Fruit fly (Drosophila melanogaster) whole organism, embryonic: ENCODE measurements around the gene lectin-37Db.

Experiments
- Atf-2 ChIP-seq: fragments of 200-800 bp; sonication (Bioruptor generic); optimal IDR thresholded peaks from 2 replicates; lab custom pipeline; 2016; ENCODE audit warnings: missing biosample characterization, missing genetic modification characterization
- CG11456 ChIP-seq: fragments of 200-800 bp; sonication (Bioruptor generic); IDR thresholded peaks from 3 replicates; pipeline ENCODE4 v1.3.6; 2022; ENCODE audit warnings: missing biosample characterization, missing genetic modification characterization
- CG11504 ChIP-seq: fragments of 200-800 bp; sonication (Bioruptor generic); optimal IDR thresholded peaks from 3 replicates; lab custom pipeline; 2019; ENCODE audit warnings: missing biosample characterization, mild to moderate bottlenecking, missing genetic modification characterization, moderate library complexity
- CG11695 ChIP-seq: fragments of 200-800 bp; sonication (Bioruptor generic); IDR thresholded peaks from 3 replicates; pipeline ENCODE4 v1.3.6; 2022; ENCODE audit warnings: missing biosample characterization, missing genetic modification characterization
- CG14860 ChIP-seq: fragments of 200-800 bp; sonication (Bioruptor generic); IDR thresholded peaks from 3 replicates; pipeline ENCODE4 v1.3.6; 2022; ENCODE audit warnings: missing biosample characterization, missing genetic modification characterization; ENCODE audit not compliant: partially characterized antibody
- CG15479 ChIP-seq: fragments of 200-800 bp; sonication (Bioruptor generic); optimal IDR thresholded peaks from 3 replicates; lab custom pipeline; 2019; ENCODE audit warnings: missing biosample characterization, mild to moderate bottlenecking, missing genetic modification characterization, moderate library complexity
- CG15696 ChIP-seq: fragments of 200-800 bp; sonication (Bioruptor generic); optimal IDR thresholded peaks from 2 replicates; lab custom pipeline; 2019; ENCODE audit warnings: missing biosample characterization, mild to moderate bottlenecking, missing genetic modification characterization, moderate library complexity
- CG17612 ChIP-seq: fragments of 200-800 bp; sonication (Bioruptor generic); IDR thresholded peaks from 2 replicates; pipeline ENCODE4 v1.3.6; 2022; ENCODE audit warnings: missing biosample characterization, missing genetic modification characterization
- CG1792 ChIP-seq: fragments of 200-800 bp; sonication (Bioruptor generic); optimal IDR thresholded peaks from 2 replicates; lab custom pipeline; 2016; ENCODE audit warnings: missing biosample characterization, missing genetic modification characterization
- CG18262 ChIP-seq: fragments of 200-800 bp; optimal IDR thresholded peaks from 3 replicates; lab custom pipeline; 2019; ENCODE audit warnings: missing biosample characterization, mild to moderate bottlenecking, missing genetic modification characterization, moderate library complexity
- CG30403 ChIP-seq: fragments of 200-800 bp; sonication (Bioruptor generic); optimal IDR thresholded peaks from 3 replicates; lab custom pipeline; 2016; ENCODE audit warnings: missing biosample characterization, missing genetic modification characterization
- CG32772 ChIP-seq: fragments of 200-800 bp; sonication (Bioruptor generic); IDR thresholded peaks from 2 replicates; pipeline ENCODE4 v1.3.6; 2022; ENCODE audit warnings: missing biosample characterization, missing genetic modification characterization
- CG3726 ChIP-seq: fragments of 200-800 bp; sonication (Bioruptor generic); IDR thresholded peaks from 3 replicates; pipeline ENCODE4, ENCODE4 v1.3.6; 2022; ENCODE audit warnings: missing biosample characterization, missing genetic modification characterization
- CG4730 ChIP-seq: fragments of 200-800 bp; sonication (Bioruptor generic); IDR thresholded peaks from 2 replicates; pipeline ENCODE4 v1.3.6; 2022; ENCODE audit warnings: missing biosample characterization, missing genetic modification characterization
- CG8944 ChIP-seq: fragments of 200-800 bp; sonication (Bioruptor generic); optimal IDR thresholded peaks from 3 replicates; lab custom pipeline; 2016; ENCODE audit warnings: missing biosample characterization, missing genetic modification characterization
- CG9797 ChIP-seq: fragments of 200-800 bp; sonication (Bioruptor generic); optimal IDR thresholded peaks from 3 replicates; lab custom pipeline; 2018; ENCODE audit warnings: missing biosample characterization, mild to moderate bottlenecking, missing genetic modification characterization
- Dbx ChIP-seq: fragments of 200-800 bp; sonication (Bioruptor generic); IDR thresholded peaks from 3 replicates; pipeline ENCODE4 v1.3.6; 2022; ENCODE audit warnings: missing biosample characterization, missing genetic modification characterization
- Dip3 ChIP-seq: fragments of 200-800 bp; sonication (Bioruptor generic); optimal IDR thresholded peaks from 3 replicates; lab custom pipeline; 2016; ENCODE audit warnings: missing biosample characterization, missing genetic modification characterization
- Doc2 ChIP-seq: fragments of 200-800 bp; sonication (Bioruptor generic); IDR thresholded peaks from 2 replicates; pipeline ENCODE4 v1.3.6; 2022; ENCODE audit warnings: missing biosample characterization, missing genetic modification characterization
- E2f2 ChIP-seq: fragments of 200-800 bp; sonication (Bioruptor generic); IDR thresholded peaks from 2 replicates; pipeline ENCODE4 v1.3.6; 2022; ENCODE audit warnings: missing biosample characterization, missing genetic modification characterization
- ERR ChIP-seq: fragments of 200-800 bp; sonication (Bioruptor generic); optimal IDR thresholded peaks from 2 replicates; lab custom pipeline; 2016; ENCODE audit warnings: missing biosample characterization, missing genetic modification characterization
- GATAe ChIP-seq: fragments of 200-800 bp; sonication (Bioruptor generic); conservative IDR thresholded peaks from 2 replicates; pipeline ENCODE4 v1.3.6; 2022; ENCODE audit warnings: missing biosample characterization, missing genetic modification characterization
- MESR4 ChIP-seq: fragments of 200-800 bp; sonication (Bioruptor generic); optimal IDR thresholded peaks from 2 replicates; lab custom pipeline; 2018; ENCODE audit warnings: missing biosample characterization, mild to moderate bottlenecking, missing genetic modification characterization, moderate library complexity
- Med ChIP-seq: fragments of 200-800 bp; sonication (Bioruptor generic); peaks from one replicate; lab custom pipeline; 2016; ENCODE audit warnings: missing biosample characterization, missing genetic modification characterization, mild to moderate bottlenecking, inconsistent platforms, moderate library complexity
- Mrtf ChIP-seq: fragments of 200-800 bp; sonication (Bioruptor generic); IDR thresholded peaks from 3 replicates; pipeline ENCODE4 v1.3.6; 2022; ENCODE audit warnings: missing biosample characterization, missing genetic modification characterization
- Oaz ChIP-seq: fragments of 200-800 bp; sonication (Bioruptor generic); IDR thresholded peaks from 2 replicates; pipeline ENCODE4 v1.3.6; 2022; ENCODE audit warnings: missing biosample characterization, missing genetic modification characterization
- Side ChIP-seq: fragments of 200-800 bp; sonication (Bioruptor generic); optimal IDR thresholded peaks from 2 replicates; lab custom pipeline; 2016; ENCODE audit warnings: missing biosample characterization, missing genetic modification characterization
- Six4 ChIP-seq: fragments of 200-800 bp; sonication (Bioruptor generic); optimal IDR thresholded peaks from 2 replicates; lab custom pipeline; 2016; ENCODE audit warnings: missing biosample characterization, missing genetic modification characterization
- Ssrp ChIP-seq: fragments of 200-800 bp; sonication (Bioruptor generic); optimal IDR thresholded peaks from 2 replicates; lab custom pipeline; 2018; ENCODE audit warnings: missing biosample characterization, mild to moderate bottlenecking, missing genetic modification characterization, moderate library complexity
- Tbp ChIP-seq: fragments of >200 bp; optimal IDR thresholded peaks from 2 replicates; lab custom pipeline; 2018; ENCODE audit warnings: missing biosample characterization, missing genetic modification characterization
- YL-1 ChIP-seq: fragments of 200-800 bp; sonication (Bioruptor generic); optimal IDR thresholded peaks from 3 replicates; lab custom pipeline; 2017; ENCODE audit warnings: missing biosample characterization, mild to moderate bottlenecking, missing genetic modification characterization
- bsh ChIP-seq, 2 experiments: fragments of 200-800 bp; sonication (Bioruptor generic); optimal IDR thresholded peaks; 2 replicates each; lab custom pipeline; 2017 to 2018; ENCODE audit warnings: mild to moderate bottlenecking in 2 of 2, missing biosample characterization in 2 of 2, missing genetic modification characterization in 2 of 2, moderate library complexity in 1 of 2
- chn ChIP-seq: fragments of 200-800 bp; sonication (Bioruptor generic); optimal IDR thresholded peaks from 2 replicates; lab custom pipeline; 2016; ENCODE audit warnings: missing biosample characterization, missing genetic modification characterization
- dimm ChIP-seq: fragments of 200-800 bp; sonication (Bioruptor generic); IDR thresholded peaks from 2 replicates; pipeline ENCODE4 v1.3.6; 2022; ENCODE audit warnings: missing biosample characterization, missing genetic modification characterization
- dm ChIP-seq: fragments of 200-800 bp; sonication (Bioruptor generic); optimal IDR thresholded peaks from 3 replicates; lab custom pipeline; 2016; ENCODE audit warnings: missing biosample characterization, missing genetic modification characterization
- dmrt11E ChIP-seq: fragments of 200-800 bp; sonication (Bioruptor generic); optimal IDR thresholded peaks from 3 replicates; lab custom pipeline; 2018; ENCODE audit warnings: missing biosample characterization, mild to moderate bottlenecking, missing genetic modification characterization, moderate library complexity
- eve ChIP-seq, 2 experiments: fragments of >200 bp; optimal IDR thresholded peaks; 2 replicates each; lab custom pipeline; 2017; ENCODE audit warnings: missing biosample characterization in 2 of 2, missing genetic modification characterization in 2 of 2
- fd3F ChIP-seq: fragments of 200-800 bp; sonication (Bioruptor generic); optimal IDR thresholded peaks from 2 replicates; lab custom pipeline; 2018; ENCODE audit warnings: missing biosample characterization, mild to moderate bottlenecking, missing genetic modification characterization, moderate library complexity
- fru ChIP-seq: fragments of >200 bp; optimal IDR thresholded peaks from 2 replicates; lab custom pipeline; 2017
- ken ChIP-seq: fragments of 200-800 bp; sonication (Bioruptor generic); IDR thresholded peaks from 3 replicates; pipeline ENCODE4 v1.3.6; 2022; ENCODE audit warnings: missing biosample characterization, missing genetic modification characterization
- mld ChIP-seq: fragments of 200-800 bp; sonication (Bioruptor generic); IDR thresholded peaks from 3 replicates; pipeline ENCODE4 v1.3.6; 2022; ENCODE audit warnings: missing biosample characterization, missing genetic modification characterization; ENCODE audit not compliant: partially characterized antibody
- nau ChIP-seq: fragments of 200-800 bp; sonication (Bioruptor generic); optimal IDR thresholded peaks from 3 replicates; lab custom pipeline; 2017; ENCODE audit warnings: missing biosample characterization, mild to moderate bottlenecking, missing genetic modification characterization, missing genetic modification reagents
- nmo ChIP-seq: fragments of 200-800 bp; sonication (Bioruptor generic); optimal IDR thresholded peaks from 2 replicates; lab custom pipeline; 2018; ENCODE audit warnings: missing biosample characterization, mild to moderate bottlenecking, missing genetic modification characterization, moderate library complexity
- onecut ChIP-seq: fragments of 200-800 bp; sonication (Bioruptor generic); IDR thresholded peaks from 2 replicates; pipeline ENCODE4 v1.3.6; 2022; ENCODE audit warnings: missing biosample characterization, missing genetic modification characterization
- prd ChIP-seq, 3 experiments: fragments of >200 bp in 2 of 3; fragments of 200-800 bp in 1 of 3; sonication (Bioruptor generic) in 1 of 3; optimal IDR thresholded peaks in 2 of 3; IDR thresholded peaks in 1 of 3; 2 replicates in 2 of 3; 3 replicates in 1 of 3; pipeline versions ENCODE4 v1.3.6 to Lab custom; 2017 to 2022; ENCODE audit warnings: missing biosample characterization in 1 of 3, missing genetic modification characterization in 1 of 3
- psq ChIP-seq: fragments of 200-800 bp; sonication (Bioruptor generic); optimal IDR thresholded peaks from 2 replicates; lab custom pipeline; 2017; ENCODE audit warnings: missing biosample characterization, missing genetic modification characterization
- run ChIP-seq: fragments of 200-800 bp; sonication (Bioruptor generic); optimal IDR thresholded peaks from 3 replicates; lab custom pipeline; 2018; ENCODE audit warnings: missing biosample characterization, mild to moderate bottlenecking, missing genetic modification characterization
- sna ChIP-seq: fragments of 200-800 bp; sonication (Bioruptor generic); IDR thresholded peaks from 2 replicates; pipeline ENCODE4 v1.3.6; 2022; ENCODE audit warnings: missing biosample characterization, missing genetic modification characterization; ENCODE audit not compliant: partially characterized antibody
- sob ChIP-seq: fragments of 200-800 bp; sonication (Bioruptor generic); IDR thresholded peaks from 2 replicates; pipeline ENCODE4 v1.3.6; 2022; ENCODE audit warnings: missing biosample characterization, missing genetic modification characterization
- stc ChIP-seq: fragments of 200-800 bp; sonication (Bioruptor generic); IDR thresholded peaks from 2 replicates; pipeline ENCODE4 v1.3.6; 2022; ENCODE audit warnings: missing biosample characterization, missing genetic modification characterization
- sug ChIP-seq: fragments of 200-800 bp; optimal IDR thresholded peaks from 2 replicates; lab custom pipeline; 2019; ENCODE audit warnings: missing biosample characterization, mild to moderate bottlenecking, missing genetic modification characterization, moderate library complexity
- zen2 ChIP-seq: fragments of 200-800 bp; sonication (Bioruptor generic); IDR thresholded peaks from 3 replicates; pipeline ENCODE4 v1.3.6; 2022; ENCODE audit warnings: missing biosample characterization, missing genetic modification characterization; ENCODE audit not compliant: partially characterized antibody

Gene lectin-37Db

dm6 chr2L:19434260-19434659 is 15.4 kb downstream of the lectin-37Db start (continued):
- TF ChIP-seq dm (GFP tag; lab: Kevin White, UChicago) (no peak), sna (GFP tag; lab: Robert Waterston, UW) (no peak), GATAe (GFP tag; lab: Robert Waterston, UW) (no peak), Six4 (GFP tag; lab: Kevin White, UChicago) (no peak), ken (GFP tag; lab: Robert Waterston, UW) (no peak), fd3F (no peak), CG15479 (GFP tag; lab: Kevin White, UChicago) (peak; percentile 14), Doc2 (GFP tag; lab: Robert Waterston, UW) (no peak), Side (GFP tag; lab: Kevin White, UChicago) (no peak), run (no peak), E2f2 (GFP tag; lab: Robert Waterston, UW) (no peak), sob (GFP tag; lab: Robert Waterston, UW) (no peak), Atf-2 (GFP tag; lab: Kevin White, UChicago) (no peak), Ssrp (tag; lab: Kevin White, UChicago) (no peak), Dip3 (no peak), CG9797 (GFP tag; lab: Kevin White, UChicago) (no peak), CG11456 (GFP tag; lab: Robert Waterston, UW) (no peak), Dbx (GFP tag; lab: Robert Waterston, UW) (no peak), CG11695 (peak; percentile 36; the same call in 1 of the 3 replicates), CG32772 (GFP tag; lab: Robert Waterston, UW) (no peak), CG14860 (GFP tag; lab: Robert Waterston, UW) (no peak), dimm (no peak), sug (peak; percentile 30), Tbp (GFP tag; lab: Kevin White, UChicago) (no peak), Mrtf (GFP tag; lab: Robert Waterston, UW) (no peak), Oaz (GFP tag; lab: Robert Waterston, UW) (no peak), eve (GFP tag; optimal IDR thresholded peaks at IDR 0.05; lab: Kevin White, UChicago) (no peak), chn (GFP tag; lab: Kevin White, UChicago) (no peak), CG1792 (GFP tag; lab: Kevin White, UChicago) (peak; percentile 37), bsh (GFP tag; optimal IDR thresholded peaks at IDR 0.05; lab: Kevin White, UChicago) (peak in 1 of 2 experiments; percentile 61), CG8944 (GFP tag; lab: Kevin White, UChicago) (no peak), CG4730 (GFP tag; lab: Robert Waterston, UW) (no peak), zen2 (GFP tag; lab: Robert Waterston, UW) (no peak), nmo (GFP tag; lab: Kevin White, UChicago) (no peak), YL-1 (GFP tag; lab: Kevin White, UChicago) (no peak), CG15696 (tag; lab: Kevin White, UChicago) (peak; percentile 88), CG17612 (no peak), mld (GFP tag; lab: Robert Waterston, UW) (no peak), CG30403 (GFP tag; lab: Kevin White, UChicago) (no peak), nau (no peak), ERR (no peak), CG18262 (peak; percentile 67), MESR4 (GFP tag; lab: Kevin White, UChicago) (no peak), onecut (peak; percentile 51; the same call in 1 of the 2 replicates), stc (GFP tag; lab: Robert Waterston, UW) (no peak; the same call in 1 of the 2 replicates), prd (optimal IDR thresholded peaks at IDR 0.05; lab: Kevin White, UChicago) (no peak), prd (GFP tag; IDR thresholded peaks at IDR 0.05; lab: Robert Waterston, UW) (no peak), fru (lab: Kevin White, UChicago) (no peak), psq (GFP tag; lab: Kevin White, UChicago) (no peak), CG3726 (GFP tag; lab: Robert Waterston, UW) (no peak), CG11504 (tag; lab: Kevin White, UChicago) (peak; percentile 49), dmrt11E (peak; percentile 81), Med (GFP tag; lab: Kevin White, UChicago) (peak; percentile 88)
